Worm (Caenorhabditis elegans) whole organism, L1 larva: ENCODE results near the gene T28B11.1.

Experiments used
- ces-1 ChIP-seq: fragments of 150-350 bp; optimal IDR thresholded peaks from 2 replicates; lab custom pipeline; 2014; ENCODE audit warnings: missing biosample characterization, missing genetic modification reagents, missing genetic modification characterization
- hlh-17 ChIP-seq: fragments of 200-800 bp; sonication (Bioruptor generic); optimal IDR thresholded peaks from 2 replicates; lab custom pipeline; 2018; ENCODE audit warnings: missing genetic modification characterization, mild to moderate bottlenecking, missing compliant biosample characterization, moderate library complexity, borderline replicate concordance
- lin-13 ChIP-seq: fragments of 150-350 bp; optimal IDR thresholded peaks from 2 replicates; lab custom pipeline; 2014; ENCODE audit warnings: missing biosample characterization, missing genetic modification reagents, missing genetic modification characterization
- lsy-2 ChIP-seq, 2 experiments: fragments of 150-350 bp; optimal IDR thresholded peaks; 2 replicates each; lab custom pipeline; 2014; ENCODE audit warnings: missing biosample characterization in 2 of 2, missing genetic modification characterization in 2 of 2
- mdl-1 ChIP-seq, 2 experiments: fragments of 150-350 bp; optimal IDR thresholded peaks; 2 replicates each; lab custom pipeline; 2014 to 2017; ENCODE audit warnings: missing biosample characterization in 2 of 2, missing genetic modification characterization in 2 of 2, inconsistent platforms in 1 of 2
- nhr-28 ChIP-seq: fragments of 150-350 bp; optimal IDR thresholded peaks from 2 replicates; lab custom pipeline; 2014; ENCODE audit warnings: missing biosample characterization, missing genetic modification characterization
- nhr-77 ChIP-seq: fragments of 150-350 bp; optimal IDR thresholded peaks from 2 replicates; lab custom pipeline; 2014; ENCODE audit warnings: missing biosample characterization, missing genetic modification characterization
- rnt-1 ChIP-seq: sonication (generic microtip); optimal IDR thresholded peaks from 2 replicates; lab custom pipeline; 2016; ENCODE audit warnings: mild to moderate bottlenecking, missing genetic modification characterization, moderate library complexity, missing compliant biosample characterization
- snpc-4 ChIP-seq: fragments of 150-350 bp; optimal IDR thresholded peaks from 2 replicates; lab custom pipeline; 2014; ENCODE audit warnings: missing biosample characterization, missing genetic modification characterization
- sptf-1 ChIP-seq: fragments of 150-350 bp; optimal IDR thresholded peaks from 2 replicates; lab custom pipeline; 2014; ENCODE audit warnings: missing biosample characterization, missing genetic modification characterization
- unc-62 ChIP-seq: fragments of 150-350 bp; optimal IDR thresholded peaks from 2 replicates; lab custom pipeline; 2014; ENCODE audit warnings: missing biosample characterization, missing genetic modification reagents, missing genetic modification characterization
- ztf-11 ChIP-seq, 2 experiments: sonication (generic microtip); optimal IDR thresholded peaks; 2 replicates each; lab custom pipeline; 2016 to 2017; ENCODE audit warnings: missing genetic modification characterization in 2 of 2, missing biosample characterization in 1 of 2, missing compliant biosample characterization in 1 of 2

DNA sequence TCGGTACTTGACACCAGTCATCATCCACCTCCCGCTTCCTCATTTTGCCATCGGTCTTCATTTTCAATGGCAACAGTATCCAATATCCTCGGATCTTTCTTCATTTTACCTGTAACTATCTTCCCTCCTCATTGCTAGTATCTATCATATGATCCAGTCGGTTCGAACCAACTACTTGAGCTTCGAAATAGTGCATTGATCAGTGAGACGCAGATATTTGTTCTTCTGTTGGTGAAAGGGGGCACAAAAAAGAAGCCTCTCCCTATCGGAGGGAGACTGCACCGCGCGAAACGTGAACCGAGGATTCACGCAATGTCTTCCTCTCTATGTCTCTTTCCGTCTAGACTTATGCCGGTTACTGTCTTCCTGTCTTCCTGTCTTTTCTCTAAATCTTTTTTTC lies 40.9 kb downstream of the T28B11.1 start:
- no peak for TF ChIP-seq unc-62 (GFP tag; lab: Kevin White, UChicago)
- no peak for TF ChIP-seq nhr-28 (tag; lab: Kevin White, UChicago)
- peak; percentile 56 for TF ChIP-seq nhr-77
- TF ChIP-seq lin-13 (GFP tag; lab: Kevin White, UChicago), result no peak
- TF ChIP-seq ztf-11 (tag; optimal IDR thresholded peaks at IDR 0.05; lab: Kevin White, UChicago), result no peak
- no peak for TF ChIP-seq hlh-17 (GFP tag; lab: Kevin White, UChicago)
- TF ChIP-seq sptf-1 (tag; lab: Kevin White, UChicago), result no peak
- TF ChIP-seq snpc-4 (tag; lab: Kevin White, UChicago), result no peak
- no peak for TF ChIP-seq mdl-1 (tag; optimal IDR thresholded peaks at IDR 0.05; lab: Kevin White, UChicago)
- TF ChIP-seq lsy-2 (tag; optimal IDR thresholded peaks at IDR 0.05; lab: Kevin White, UChicago), result peak in 1 of 2 experiments; percentile 4
- TF ChIP-seq ces-1 (GFP tag; lab: Kevin White, UChicago), result no peak
- no peak for TF ChIP-seq rnt-1
